Fruit fly (Drosophila melanogaster) whole organism, embryonic: Measurements from ENCODE around the gene puc.

Experiments
- CG10147 ChIP-seq: fragments of 200-800 bp; sonication (Bioruptor generic); optimal IDR thresholded peaks from 2 replicates; lab custom pipeline; 2019; ENCODE audit warnings: missing biosample characterization, mild to moderate bottlenecking, missing genetic modification characterization, moderate library complexity
- CG11398 ChIP-seq: fragments of 200-800 bp; sonication (Bioruptor generic); optimal IDR thresholded peaks from 2 replicates; lab custom pipeline; 2016; ENCODE audit warnings: missing biosample characterization, missing genetic modification characterization
- CG14441 ChIP-seq: fragments of 200-800 bp; sonication (Bioruptor generic); IDR thresholded peaks from 2 replicates; pipeline ENCODE4 v1.3.6; 2022; ENCODE audit warnings: missing biosample characterization, missing genetic modification characterization
- CG17829 ChIP-seq: fragments of 200-800 bp; optimal IDR thresholded peaks from 2 replicates; lab custom pipeline; 2019; ENCODE audit warnings: missing biosample characterization, mild to moderate bottlenecking, missing genetic modification characterization, moderate library complexity
- CG18262 ChIP-seq: fragments of 200-800 bp; optimal IDR thresholded peaks from 3 replicates; lab custom pipeline; 2019; ENCODE audit warnings: missing biosample characterization, mild to moderate bottlenecking, missing genetic modification characterization, moderate library complexity
- CG1832 ChIP-seq: fragments of 200-800 bp; sonication (Bioruptor generic); optimal IDR thresholded peaks from 2 replicates; lab custom pipeline; 2017; ENCODE audit warnings: missing biosample characterization, mild to moderate bottlenecking, missing genetic modification characterization, inconsistent platforms
- CG2120 ChIP-seq: fragments of 200-800 bp; sonication (Bioruptor generic); optimal IDR thresholded peaks from 3 replicates; lab custom pipeline; 2016; ENCODE audit warnings: missing biosample characterization, missing genetic modification characterization
- CG30403 ChIP-seq: fragments of 200-800 bp; sonication (Bioruptor generic); optimal IDR thresholded peaks from 3 replicates; lab custom pipeline; 2016; ENCODE audit warnings: missing biosample characterization, missing genetic modification characterization
- CG31224 ChIP-seq: fragments of 200-800 bp; sonication (Bioruptor generic); IDR thresholded peaks from 2 replicates; pipeline ENCODE4 v1.3.6; 2022; ENCODE audit warnings: missing biosample characterization, missing genetic modification characterization
- CG32532 ChIP-seq: fragments of 200-800 bp; sonication (Bioruptor generic); IDR thresholded peaks from 2 replicates; pipeline ENCODE4 v1.3.6; 2022; ENCODE audit warnings: missing biosample characterization, missing genetic modification characterization
- CG7372 ChIP-seq: fragments of 200-800 bp; sonication (Bioruptor generic); IDR thresholded peaks from 2 replicates; pipeline ENCODE4 v1.3.6; 2022; ENCODE audit warnings: missing biosample characterization, missing genetic modification characterization
- CrebB ChIP-seq: fragments of 200-800 bp; sonication (Bioruptor generic); optimal IDR thresholded peaks from 3 replicates; lab custom pipeline; 2018; ENCODE audit warnings: missing biosample characterization, mild to moderate bottlenecking, missing genetic modification characterization
- Dbx ChIP-seq: fragments of 200-800 bp; sonication (Bioruptor generic); IDR thresholded peaks from 3 replicates; pipeline ENCODE4 v1.3.6; 2022; ENCODE audit warnings: missing biosample characterization, missing genetic modification characterization
- Doc2 ChIP-seq: fragments of 200-800 bp; sonication (Bioruptor generic); IDR thresholded peaks from 2 replicates; pipeline ENCODE4 v1.3.6; 2022; ENCODE audit warnings: missing biosample characterization, missing genetic modification characterization
- E2f2 ChIP-seq: fragments of 200-800 bp; sonication (Bioruptor generic); IDR thresholded peaks from 2 replicates; pipeline ENCODE4 v1.3.6; 2022; ENCODE audit warnings: missing biosample characterization, missing genetic modification characterization
- ERR ChIP-seq: fragments of 200-800 bp; sonication (Bioruptor generic); optimal IDR thresholded peaks from 2 replicates; lab custom pipeline; 2016; ENCODE audit warnings: missing biosample characterization, missing genetic modification characterization
- GATAe ChIP-seq: fragments of 200-800 bp; sonication (Bioruptor generic); conservative IDR thresholded peaks from 2 replicates; pipeline ENCODE4 v1.3.6; 2022; ENCODE audit warnings: missing biosample characterization, missing genetic modification characterization
- HLH3B ChIP-seq: fragments of 200-800 bp; sonication (Bioruptor generic); IDR thresholded peaks from 2 replicates; pipeline ENCODE4 v1.3.6; 2022; ENCODE audit warnings: missing biosample characterization, missing genetic modification characterization
- HLH4C ChIP-seq: fragments of 200-800 bp; sonication (Bioruptor generic); IDR thresholded peaks from 3 replicates; pipeline ENCODE4 v1.3.6; 2022; ENCODE audit warnings: missing biosample characterization, missing genetic modification characterization; ENCODE audit not compliant: partially characterized antibody
- Hr3 ChIP-seq: fragments of 200-800 bp; sonication (Bioruptor generic); optimal IDR thresholded peaks from 3 replicates; lab custom pipeline; 2016; ENCODE audit warnings: missing biosample characterization, missing genetic modification characterization
- NC2β ChIP-seq: fragments of 200-800 bp; sonication (Bioruptor generic); optimal IDR thresholded peaks from 2 replicates; lab custom pipeline; 2016; ENCODE audit warnings: missing biosample characterization, missing genetic modification characterization
- Sry-β ChIP-seq: fragments of 200-800 bp; sonication (Bioruptor generic); optimal IDR thresholded peaks from 2 replicates; lab custom pipeline; 2018; ENCODE audit warnings: missing biosample characterization, mild to moderate bottlenecking, missing genetic modification characterization, moderate library complexity
- Taf1 ChIP-seq: fragments of 200-800 bp; sonication (Bioruptor generic); IDR thresholded peaks from 2 replicates; pipeline ENCODE4 v1.3.6; 2022; ENCODE audit warnings: missing biosample characterization, missing genetic modification characterization
- Usf ChIP-seq: fragments of 200-800 bp; sonication (Bioruptor generic); optimal IDR thresholded peaks from 2 replicates; lab custom pipeline; 2017; ENCODE audit warnings: missing genotype, missing biosample characterization, missing genetic modification characterization
- chn ChIP-seq: fragments of 200-800 bp; sonication (Bioruptor generic); optimal IDR thresholded peaks from 2 replicates; lab custom pipeline; 2016; ENCODE audit warnings: missing biosample characterization, missing genetic modification characterization
- dysf ChIP-seq: fragments of 200-800 bp; sonication (Bioruptor generic); IDR thresholded peaks from 3 replicates; pipeline ENCODE4 v1.3.6; 2022; ENCODE audit warnings: missing biosample characterization, missing genetic modification characterization
- gce ChIP-seq: fragments of 200-800 bp; sonication (Bioruptor generic); IDR thresholded peaks from 3 replicates; pipeline ENCODE4 v1.3.6; 2022; ENCODE audit warnings: missing biosample characterization, missing genetic modification characterization
- her ChIP-seq: fragments of 200-800 bp; sonication (Bioruptor generic); optimal IDR thresholded peaks from 2 replicates; lab custom pipeline; 2016; ENCODE audit warnings: missing biosample characterization, missing genetic modification characterization
- jigr1 ChIP-seq: fragments of 200-800 bp; sonication (Bioruptor generic); IDR thresholded peaks from 3 replicates; pipeline ENCODE4 v1.3.6; 2022; ENCODE audit warnings: missing biosample characterization, missing genetic modification characterization
- mirr ChIP-seq: fragments of 200-800 bp; sonication (Bioruptor generic); optimal IDR thresholded peaks from 3 replicates; lab custom pipeline; 2018; ENCODE audit warnings: missing biosample characterization, mild to moderate bottlenecking, missing genetic modification characterization
- peb ChIP-seq: fragments of 200-800 bp; sonication (Bioruptor generic); IDR thresholded peaks from 2 replicates; pipeline ENCODE4 v1.3.6; 2022; ENCODE audit warnings: missing biosample characterization, missing genetic modification characterization
- row ChIP-seq: fragments of 200-800 bp; sonication (Bioruptor generic); IDR thresholded peaks from 3 replicates; pipeline ENCODE4 v1.3.6; 2022; ENCODE audit warnings: missing biosample characterization, missing genetic modification characterization
- sens ChIP-seq: fragments of 200-800 bp; sonication (Bioruptor generic); peaks from one replicate; lab custom pipeline; 2016; ENCODE audit warnings: missing biosample characterization, missing genetic modification characterization
- sima ChIP-seq: fragments of 200-800 bp; sonication (Bioruptor generic); optimal IDR thresholded peaks from 2 replicates; lab custom pipeline; 2016; ENCODE audit warnings: missing biosample characterization, missing genetic modification characterization
- slou ChIP-seq: fragments of 200-800 bp; sonication (Bioruptor generic); optimal IDR thresholded peaks from 3 replicates; lab custom pipeline; 2016; ENCODE audit warnings: missing biosample characterization, missing genetic modification characterization
- sr ChIP-seq: fragments of 200-800 bp; sonication (Bioruptor generic); IDR thresholded peaks from 3 replicates; pipeline ENCODE4 v1.3.6; 2022; ENCODE audit warnings: missing biosample characterization, missing genetic modification characterization
- z ChIP-seq: fragments of 200-800 bp; sonication (Bioruptor generic); IDR thresholded peaks from 3 replicates; pipeline ENCODE4 v1.3.6; 2022; ENCODE audit warnings: missing biosample characterization, missing genetic modification characterization

Gene puc

dm6 chr3R:8119457-8120337, 14.6 kb downstream of the puc start (continued):
- TF ChIP-seq CG32532: peak; percentile 87
- TF ChIP-seq her (GFP tag; lab: Kevin White, UChicago): peak; percentile 67
- TF ChIP-seq mirr (GFP tag; lab: Kevin White, UChicago): peak; percentile 89
- TF ChIP-seq jigr1 (GFP tag; lab: Robert Waterston, UW): 0 out of 3 replicates have a peak, but pooled peaks have one; percentile 38
- no peak for TF ChIP-seq NC2β (GFP tag; lab: Kevin White, UChicago)
- TF ChIP-seq CG31224 (GFP tag; lab: Robert Waterston, UW): peak; percentile 63
- no peak for TF ChIP-seq peb (GFP tag; lab: Robert Waterston, UW)
- peak; percentile 62 for TF ChIP-seq Hr3
- TF ChIP-seq CG7372 (GFP tag; lab: Robert Waterston, UW): 0 out of 2 replicates have a peak, but pooled peaks have one; percentile 17
- TF ChIP-seq row (GFP tag; lab: Robert Waterston, UW): peak; percentile 83
- TF ChIP-seq Doc2 (GFP tag; lab: Robert Waterston, UW): no peak
- TF ChIP-seq Dbx (GFP tag; lab: Robert Waterston, UW): peak; percentile 66
- no peak for TF ChIP-seq slou (GFP tag; lab: Kevin White, UChicago)
- TF ChIP-seq gce (GFP tag; lab: Robert Waterston, UW): no peak; the same call in 2 of the 3 replicates
- peak; percentile 45 for TF ChIP-seq CrebB (tag; lab: Kevin White, UChicago)
- no peak for TF ChIP-seq chn (GFP tag; lab: Kevin White, UChicago)
- no peak for TF ChIP-seq CG11398 (GFP tag; lab: Kevin White, UChicago)
- TF ChIP-seq CG10147 (GFP tag; lab: Kevin White, UChicago): peak; percentile 56
- TF ChIP-seq CG2120 (GFP tag; lab: Kevin White, UChicago): peak; percentile 57
- no peak for TF ChIP-seq ERR (GFP tag; lab: Kevin White, UChicago)
- TF ChIP-seq Taf1 (GFP tag; lab: Robert Waterston, UW): peak; percentile 64; the same call in 1 of the 2 replicates
- peak; percentile 43 for TF ChIP-seq CG17829 (tag; lab: Kevin White, UChicago)
- TF ChIP-seq z: peak; percentile 79; the same call in 2 of the 3 replicates
- no peak; the same call in 2 of the 3 replicates for TF ChIP-seq sr (GFP tag; lab: Robert Waterston, UW)

dm6 chr3R:8120338-8120662, 15.2 kb downstream of the puc start:
- TF ChIP-seq Usf: no peak
- no peak for TF ChIP-seq HLH4C
- 0 out of 2 replicates have a peak, but pooled peaks have one; percentile 5 for TF ChIP-seq E2f2 (GFP tag; lab: Robert Waterston, UW)
- TF ChIP-seq sima (GFP tag; lab: Kevin White, UChicago): no peak
- no peak for TF ChIP-seq dysf
- peak; percentile 76 for TF ChIP-seq Sry-β (GFP tag; lab: Kevin White, UChicago)
- TF ChIP-seq sens (GFP tag; lab: Kevin White, UChicago): peak; percentile 14
- TF ChIP-seq CG1832 (GFP tag; lab: Kevin White, UChicago): no peak
- 0 out of 2 replicates have a peak, but pooled peaks have one; percentile 3 for TF ChIP-seq CG14441 (GFP tag; lab: Robert Waterston, UW)
- TF ChIP-seq GATAe: 0 out of 2 replicates have a peak, but pooled peaks have one; percentile 54
- peak; percentile 29 for TF ChIP-seq CG18262 (tag; lab: Kevin White, UChicago)
- TF ChIP-seq CG30403 (GFP tag; lab: Kevin White, UChicago): peak; percentile 9
- 0 out of 2 replicates have a peak, but pooled peaks have one; percentile 3 for TF ChIP-seq HLH3B
